Worm (Caenorhabditis elegans) whole organism, young adult: Measurements from ENCODE around the gene Y4C6B.7.

Experiments used
- B0035.1 ChIP-seq: sonication (generic microtip); optimal IDR thresholded peaks from 2 replicates; lab custom pipeline; 2016; ENCODE audit warnings: missing genetic modification characterization, mild to moderate bottlenecking, missing compliant biosample characterization, missing genotype, missing genetic modification reagents
- F23B12.7 ChIP-seq: sonication (generic microtip); optimal IDR thresholded peaks from 2 replicates; lab custom pipeline; 2017; ENCODE audit warnings: missing genetic modification characterization, mild to moderate bottlenecking, missing compliant biosample characterization, antibody characterized with exemption, moderate library complexity; ENCODE audit not compliant: insufficient read depth
- Y56A3A.18 ChIP-seq: fragments of 200-800 bp; sonication (Bioruptor generic); IDR thresholded peaks from 2 replicates; pipeline ENCODE4 v1.3.6; 2022; ENCODE audit warnings: missing genetic modification reagents, missing genetic modification characterization, missing compliant biosample characterization
- Y95B8A.8 ChIP-seq: fragments of 200-800 bp; sonication (Bioruptor generic); IDR thresholded peaks from 2 replicates; pipeline ENCODE4 v1.3.6; 2022; ENCODE audit warnings: missing genetic modification reagents, missing genetic modification characterization, missing compliant biosample characterization
- ZK185.1 ChIP-seq: sonication (generic microtip); optimal IDR thresholded peaks from 2 replicates; lab custom pipeline; 2016; ENCODE audit warnings: mild to moderate bottlenecking, missing genetic modification characterization, missing compliant biosample characterization; ENCODE audit not compliant: poor library complexity, severe bottlenecking
- aptf-3 ChIP-seq: fragments of 200-800 bp; sonication (Bioruptor generic); IDR thresholded peaks from 2 replicates; pipeline ENCODE4 v1.3.6; 2022; ENCODE audit warnings: missing genetic modification characterization, missing compliant biosample characterization
- atf-7 ChIP-seq: sonication (generic microtip); optimal IDR thresholded peaks from 2 replicates; lab custom pipeline; 2017; ENCODE audit warnings: mild to moderate bottlenecking, missing genetic modification characterization, missing compliant biosample characterization
- bed-1 ChIP-seq: fragments of 200-800 bp; sonication (Bioruptor generic); IDR thresholded peaks from 2 replicates; pipeline ENCODE4 v1.3.6; 2022; ENCODE audit warnings: missing genetic modification reagents, missing genetic modification characterization, missing compliant biosample characterization
- cebp-1 ChIP-seq, 2 experiments: fragments of 200-800 bp in 1 of 2; sonication (Bioruptor generic) in 1 of 2; sonication (generic microtip) in 1 of 2; IDR thresholded peaks in 1 of 2; optimal IDR thresholded peaks in 1 of 2; 2 replicates each; pipeline versions ENCODE4 v1.3.6 to Lab custom; 2017 to 2022; ENCODE audit warnings: missing compliant biosample characterization in 2 of 2, missing genetic modification characterization in 2 of 2, mild to moderate bottlenecking in 1 of 2, missing genetic modification reagents in 1 of 2, moderate library complexity in 1 of 2
- ceh-100 ChIP-seq: fragments of 200-800 bp; sonication (Bioruptor generic); IDR thresholded peaks from 2 replicates; pipeline ENCODE4 v1.3.6; 2022; ENCODE audit warnings: missing genetic modification reagents, missing genetic modification characterization, missing compliant biosample characterization
- ceh-27 ChIP-seq: fragments of 200-800 bp; sonication (Bioruptor generic); optimal IDR thresholded peaks from 2 replicates; lab custom pipeline; 2018; ENCODE audit warnings: mild to moderate bottlenecking, missing genetic modification characterization, moderate library complexity, missing compliant biosample characterization
- dpff-1 ChIP-seq: sonication (generic microtip); optimal IDR thresholded peaks from 2 replicates; lab custom pipeline; 2017; ENCODE audit warnings: mild to moderate bottlenecking, missing genetic modification characterization, missing compliant biosample characterization
- efl-1 ChIP-seq: fragments of 150-350 bp; optimal IDR thresholded peaks from 2 replicates; lab custom pipeline; 2014; ENCODE audit warnings: missing biosample characterization, missing genetic modification reagents, missing genetic modification characterization
- egrh-3 ChIP-seq: fragments of 200-800 bp; sonication (Bioruptor generic); IDR thresholded peaks from 2 replicates; pipeline ENCODE4 v1.3.6; 2022; ENCODE audit warnings: missing genetic modification reagents, missing genetic modification characterization, missing compliant biosample characterization
- fkh-3 ChIP-seq: sonication (generic microtip); optimal IDR thresholded peaks from 2 replicates; lab custom pipeline; 2016; ENCODE audit warnings: mild to moderate bottlenecking, missing genetic modification characterization, missing compliant biosample characterization
- gei-17 ChIP-seq: fragments of 200-800 bp; sonication (Bioruptor generic); optimal IDR thresholded peaks from 2 replicates; lab custom pipeline; 2018; ENCODE audit warnings: mild to moderate bottlenecking, missing genetic modification characterization, missing compliant biosample characterization
- hlh-26 ChIP-seq: fragments of 200-800 bp; sonication (Bioruptor generic); conservative IDR thresholded peaks from 2 replicates; pipeline ENCODE4 v1.3.6; 2022; ENCODE audit warnings: missing genetic modification reagents, missing genetic modification characterization, missing compliant biosample characterization
- lag-1 ChIP-seq: fragments of 200-800 bp; sonication (Bioruptor generic); IDR thresholded peaks from 2 replicates; pipeline ENCODE4 v1.3.6; 2022; ENCODE audit warnings: missing genetic modification reagents, missing genetic modification characterization, missing compliant biosample characterization
- lin-35 ChIP-seq, 3 experiments: fragments of 150-350 bp in 2 of 3; sonication (generic microtip) in 1 of 3; optimal IDR thresholded peaks; 2 replicates each; lab custom pipeline; 2014 to 2018; ENCODE audit warnings: missing biosample characterization in 3 of 3, missing genetic modification characterization in 3 of 3, missing genetic modification reagents in 3 of 3
- lin-54 ChIP-seq: fragments of 200-800 bp; sonication (Bioruptor generic); optimal IDR thresholded peaks from 2 replicates; lab custom pipeline; 2018; ENCODE audit warnings: mild to moderate bottlenecking, missing genetic modification characterization, missing compliant biosample characterization
- madf-3 ChIP-seq: fragments of 200-800 bp; sonication (Bioruptor generic); IDR thresholded peaks from 2 replicates; pipeline ENCODE4 v1.3.6; 2022; ENCODE audit warnings: missing genetic modification reagents, missing genetic modification characterization, missing compliant biosample characterization
- mcd-1 ChIP-seq: fragments of 200-800 bp; sonication (Bioruptor generic); IDR thresholded peaks from 2 replicates; pipeline ENCODE4 v1.3.6; 2022; ENCODE audit warnings: missing genetic modification reagents, missing genetic modification characterization, missing compliant biosample characterization
- mel-28 ChIP-seq: sonication (generic microtip); optimal IDR thresholded peaks from 2 replicates; lab custom pipeline; 2016; ENCODE audit warnings: borderline replicate concordance, mild to moderate bottlenecking, missing genetic modification characterization, missing compliant biosample characterization
- nfyb-1 ChIP-seq: fragments of 200-800 bp; sonication (Bioruptor generic); IDR thresholded peaks from 2 replicates; pipeline ENCODE4 v1.3.6; 2022; ENCODE audit warnings: missing genetic modification reagents, missing genetic modification characterization, missing compliant biosample characterization
- nhr-179 ChIP-seq: sonication (generic microtip); optimal IDR thresholded peaks from 2 replicates; lab custom pipeline; 2016; ENCODE audit warnings: mild to moderate bottlenecking, missing genetic modification characterization, missing compliant biosample characterization
- nhr-80 ChIP-seq: sonication (generic microtip); optimal IDR thresholded peaks from 2 replicates; lab custom pipeline; 2016; ENCODE audit warnings: missing genetic modification characterization, missing compliant biosample characterization
- nhr-90 ChIP-seq: sonication (generic microtip); optimal IDR thresholded peaks from 2 replicates; lab custom pipeline; 2016; ENCODE audit warnings: missing genotype, mild to moderate bottlenecking, missing genetic modification characterization, missing compliant biosample characterization
- rpc-1 ChIP-seq, 2 experiments: fragments of 150-350 bp in 1 of 2; sonication (generic microtip) in 1 of 2; optimal IDR thresholded peaks; 2 replicates each; lab custom pipeline; 2014 to 2018; ENCODE audit warnings: missing biosample characterization in 1 of 2, missing genetic modification characterization in 1 of 2, missing genetic modification reagents in 1 of 2, missing genotype in 1 of 2
- snpc-3.4 ChIP-seq: sonication (generic microtip); optimal IDR thresholded peaks from 2 replicates; lab custom pipeline; 2017; ENCODE audit warnings: missing genetic modification characterization, mild to moderate bottlenecking, missing compliant biosample characterization, antibody characterized with exemption, moderate library complexity, missing genotype, missing genetic modification reagents
- somi-1 ChIP-seq: fragments of 200-800 bp; sonication (Bioruptor generic); optimal IDR thresholded peaks from 2 replicates; lab custom pipeline; 2018; ENCODE audit warnings: mild to moderate bottlenecking, missing genetic modification characterization, missing compliant biosample characterization
- tlf-1 ChIP-seq: fragments of 200-800 bp; sonication (Bioruptor generic); optimal IDR thresholded peaks from 2 replicates; lab custom pipeline; 2018; ENCODE audit warnings: mild to moderate bottlenecking, missing genetic modification characterization, missing compliant biosample characterization
- unc-62 ChIP-seq: fragments of 150-350 bp; optimal IDR thresholded peaks from 2 replicates; lab custom pipeline; 2014; ENCODE audit warnings: missing biosample characterization, missing genetic modification reagents, missing genetic modification characterization
- xnd-1 ChIP-seq: sonication (generic microtip); optimal IDR thresholded peaks from 2 replicates; lab custom pipeline; 2016; ENCODE audit warnings: missing genotype, missing genetic modification reagents, missing genetic modification characterization, missing compliant biosample characterization

The Y4C6B.7 gene

ce11 chrIV:5334518-5334917, 18.7 kb downstream of the Y4C6B.7 start (continued):
- TF ChIP-seq F23B12.7 (peak; percentile 89), mel-28 (tag; lab: Kevin White, UChicago) (no peak), aptf-3 (no peak), nhr-80 (tag; lab: Kevin White, UChicago) (peak; percentile 24), rpc-1 (optimal IDR thresholded peaks at IDR 0.05; lab: Kevin White, UChicago) (peak; percentile 78), rpc-1 (tag; optimal IDR thresholded peaks at IDR 0.05; lab: Kevin White, UChicago) (peak; percentile 85), ceh-100 (no peak; the same call in 1 of the 2 replicates), gei-17 (no peak), lag-1 (GFP tag; lab: Robert Waterston, UW) (no peak), cebp-1 (GFP tag; IDR thresholded peaks at IDR 0.05; lab: Robert Waterston, UW) (no peak), cebp-1 (tag; optimal IDR thresholded peaks at IDR 0.05; lab: Kevin White, UChicago) (no peak), snpc-3.4 (tag; lab: Kevin White, UChicago) (peak; percentile 24), mcd-1 (no peak), B0035.1 (tag; lab: Kevin White, UChicago) (no peak), madf-3 (GFP tag; lab: Robert Waterston, UW) (no peak), hlh-26 (GFP tag; lab: Robert Waterston, UW) (no peak), Y95B8A.8 (no peak), nhr-90 (tag; lab: Kevin White, UChicago) (no peak), nhr-179 (tag; lab: Kevin White, UChicago) (no peak), tlf-1 (GFP tag; lab: Kevin White, UChicago) (peak; percentile 1), dpff-1 (no peak)

- peak; percentile 4 for TF ChIP-seq somi-1 (GFP tag; lab: Kevin White, UChicago)
- no peak for TF ChIP-seq F23B12.7
- no peak for TF ChIP-seq bed-1 (GFP tag; lab: Robert Waterston, UW)
- no peak for TF ChIP-seq rpc-1 (optimal IDR thresholded peaks at IDR 0.05; lab: Kevin White, UChicago)
- no peak for TF ChIP-seq rpc-1 (tag; optimal IDR thresholded peaks at IDR 0.05; lab: Kevin White, UChicago)
- no peak for TF ChIP-seq egrh-3 (GFP tag; lab: Robert Waterston, UW)
- TF ChIP-seq, all 124 proteins: peak for 1
Measured at ce11 chrIV:5333484-5333883, 19.8 kb downstream of the Y4C6B.7 start.

ce11 chrIV:5332178-5332577, 21.1 kb downstream of the Y4C6B.7 start, which contains the start of gene Y4C6B.3:
TSS of gene Y4C6B.3 (plus strand) at chrIV:5332478.
- TF ChIP-seq Y56A3A.18 = no peak
- TF ChIP-seq madf-3 (GFP tag; lab: Robert Waterston, UW) = no peak
- no peak for TF ChIP-seq unc-62 (GFP tag; lab: Kevin White, UChicago)
- TF ChIP-seq ceh-27 = no peak

- TF ChIP-seq somi-1 (GFP tag; lab: Kevin White, UChicago) = no peak
- TF ChIP-seq ceh-27 = no peak
- TF ChIP-seq xnd-1 (tag; lab: Kevin White, UChicago) = no peak
- no peak for TF ChIP-seq lin-35 (GFP tag; optimal IDR thresholded peaks at IDR 0.05; lab: Kevin White, UChicago)
- no peak for TF ChIP-seq atf-7
- TF ChIP-seq lin-54 (GFP tag; lab: Kevin White, UChicago) = no peak
- TF ChIP-seq efl-1 (GFP tag; lab: Kevin White, UChicago) = no peak
- TF ChIP-seq nfyb-1 (GFP tag; lab: Robert Waterston, UW) = no peak
- TF ChIP-seq ZK185.1 (tag; lab: Kevin White, UChicago) = no peak
- no peak for TF ChIP-seq fkh-3 (tag; lab: Kevin White, UChicago)
Measured at ce11 chrIV:5326144-5326543, 27.1 kb downstream of the Y4C6B.7 start, which contains the start of gene Y4C6B.4. TSS of gene Y4C6B.4 (plus strand) at chrIV:5326444.
